Fruit fly (Drosophila melanogaster) whole organism, embryonic: ENCODE results near the gene Uvrag.
A peak's percentile ranks its signal among the peaks of the same experiment; 100 is the strongest.

Experiments used
- Ada2b ChIP-seq: fragments of 200-800 bp; sonication (Bioruptor generic); IDR thresholded peaks from 2 replicates; pipeline ENCODE4 v1.3.6; 2022; ENCODE audit warnings: missing biosample characterization, missing genetic modification characterization
- B-H1 ChIP-seq: fragments of 200-800 bp; sonication (Bioruptor generic); IDR thresholded peaks from 3 replicates; pipeline ENCODE4 v1.3.6; 2022; ENCODE audit warnings: missing biosample characterization, missing genetic modification characterization
- CG11093 ChIP-seq: fragments of 200-800 bp; sonication (Bioruptor generic); IDR thresholded peaks from 3 replicates; pipeline ENCODE4 v1.3.6; 2022; ENCODE audit warnings: missing biosample characterization, missing genetic modification characterization
- CG11504 ChIP-seq: fragments of 200-800 bp; sonication (Bioruptor generic); optimal IDR thresholded peaks from 3 replicates; lab custom pipeline; 2019; ENCODE audit warnings: missing biosample characterization, mild to moderate bottlenecking, missing genetic modification characterization, moderate library complexity
- CG12219 ChIP-seq: fragments of 200-800 bp; sonication (Bioruptor generic); optimal IDR thresholded peaks from 3 replicates; lab custom pipeline; 2018; ENCODE audit warnings: missing biosample characterization, mild to moderate bottlenecking, missing genetic modification characterization
- CG13624 ChIP-seq: fragments of 200-800 bp; sonication (Bioruptor generic); optimal IDR thresholded peaks from 2 replicates; lab custom pipeline; 2016; ENCODE audit warnings: missing biosample characterization, missing genetic modification characterization
- CG14014 ChIP-seq: fragments of 200-800 bp; sonication (Bioruptor generic); IDR thresholded peaks from 2 replicates; pipeline ENCODE4 v1.3.6; 2022; ENCODE audit warnings: missing biosample characterization, missing genetic modification characterization
- CG14050 ChIP-seq: fragments of 200-800 bp; sonication (Bioruptor generic); IDR thresholded peaks from 3 replicates; pipeline ENCODE4 v1.3.6; 2022; ENCODE audit warnings: missing biosample characterization, missing genetic modification characterization
- CG2120 ChIP-seq: fragments of 200-800 bp; sonication (Bioruptor generic); optimal IDR thresholded peaks from 3 replicates; lab custom pipeline; 2016; ENCODE audit warnings: missing biosample characterization, missing genetic modification characterization
- CG32532 ChIP-seq: fragments of 200-800 bp; sonication (Bioruptor generic); IDR thresholded peaks from 2 replicates; pipeline ENCODE4 v1.3.6; 2022; ENCODE audit warnings: missing biosample characterization, missing genetic modification characterization
- CG4404 ChIP-seq: fragments of 200-800 bp; sonication (Bioruptor generic); IDR thresholded peaks from 2 replicates; pipeline ENCODE4 v1.3.6; 2022; ENCODE audit warnings: missing biosample characterization, missing genetic modification characterization
- CG7372 ChIP-seq: fragments of 200-800 bp; sonication (Bioruptor generic); IDR thresholded peaks from 2 replicates; pipeline ENCODE4 v1.3.6; 2022; ENCODE audit warnings: missing biosample characterization, missing genetic modification characterization
- CG7839 ChIP-seq: fragments of 200-800 bp; sonication (Bioruptor generic); optimal IDR thresholded peaks from 3 replicates; lab custom pipeline; 2018; ENCODE audit warnings: missing biosample characterization, mild to moderate bottlenecking, missing genetic modification characterization, moderate library complexity
- CG8924 ChIP-seq: fragments of 200-800 bp; optimal IDR thresholded peaks from 3 replicates; lab custom pipeline; 2019; ENCODE audit warnings: missing biosample characterization, mild to moderate bottlenecking, missing genetic modification characterization, moderate library complexity
- CG9817 ChIP-seq: fragments of 200-800 bp; sonication (Bioruptor generic); optimal IDR thresholded peaks from 2 replicates; lab custom pipeline; 2018; ENCODE audit warnings: missing biosample characterization, mild to moderate bottlenecking, missing genetic modification characterization, moderate library complexity
- CTCF ChIP-seq: fragments of 200-800 bp; sonication (Bioruptor generic); optimal IDR thresholded peaks from 2 replicates; lab custom pipeline; 2017; ENCODE audit warnings: missing biosample characterization, mild to moderate bottlenecking, missing genetic modification characterization, moderate library complexity
- Dad ChIP-seq: fragments of 200-800 bp; sonication (Bioruptor generic); optimal IDR thresholded peaks from 3 replicates; lab custom pipeline; 2016; ENCODE audit warnings: missing biosample characterization, missing genetic modification characterization
- Drgx ChIP-seq: fragments of 200-800 bp; sonication (Bioruptor generic); IDR thresholded peaks from 2 replicates; pipeline ENCODE4 v1.3.6; 2022; ENCODE audit warnings: missing biosample characterization, missing genetic modification characterization
- H2.0 ChIP-seq: fragments of 200-800 bp; sonication (Bioruptor generic); IDR thresholded peaks from 2 replicates; pipeline ENCODE4 v1.3.6; 2022; ENCODE audit warnings: missing biosample characterization, missing genetic modification characterization
- Hmr ChIP-seq: fragments of 200-800 bp; sonication (Bioruptor generic); optimal IDR thresholded peaks from 3 replicates; lab custom pipeline; 2017; ENCODE audit warnings: mild to moderate bottlenecking, missing biosample characterization, missing genetic modification reagents, missing genetic modification characterization
- Hr51 ChIP-seq, 2 experiments: fragments of 200-800 bp; sonication (Bioruptor generic); optimal IDR thresholded peaks; 2 replicates in 1 of 2; 3 replicates in 1 of 2; lab custom pipeline; 2016 to 2018; ENCODE audit warnings: missing biosample characterization in 2 of 2, missing genetic modification characterization in 2 of 2, mild to moderate bottlenecking in 1 of 2, moderate library complexity in 1 of 2
- Med ChIP-seq: fragments of 200-800 bp; sonication (Bioruptor generic); peaks from one replicate; lab custom pipeline; 2016; ENCODE audit warnings: missing biosample characterization, missing genetic modification characterization, mild to moderate bottlenecking, inconsistent platforms, moderate library complexity
- Meics ChIP-seq: fragments of 200-800 bp; sonication (Bioruptor generic); optimal IDR thresholded peaks from 2 replicates; lab custom pipeline; 2017; ENCODE audit warnings: missing biosample characterization, mild to moderate bottlenecking, missing genetic modification characterization
- Sox100B ChIP-seq: fragments of 200-800 bp; sonication (Bioruptor generic); optimal IDR thresholded peaks from 3 replicates; lab custom pipeline; 2018; ENCODE audit warnings: missing biosample characterization, mild to moderate bottlenecking, missing genetic modification characterization
- Sox102F ChIP-seq: fragments of 200-800 bp; sonication (Bioruptor generic); optimal IDR thresholded peaks from 2 replicates; lab custom pipeline; 2018; ENCODE audit warnings: missing biosample characterization, mild to moderate bottlenecking, missing genetic modification characterization, moderate library complexity
- Sry-δ ChIP-seq: fragments of 200-800 bp; sonication (Bioruptor generic); optimal IDR thresholded peaks from 2 replicates; lab custom pipeline; 2016; ENCODE audit warnings: missing biosample characterization, missing genetic modification characterization
- Taf1 ChIP-seq: fragments of 200-800 bp; sonication (Bioruptor generic); IDR thresholded peaks from 2 replicates; pipeline ENCODE4 v1.3.6; 2022; ENCODE audit warnings: missing biosample characterization, missing genetic modification characterization
- Xrp1 ChIP-seq: fragments of 200-800 bp; sonication (Bioruptor generic); IDR thresholded peaks from 2 replicates; pipeline ENCODE4 v1.3.6; 2022; ENCODE audit warnings: missing biosample characterization, missing genetic modification characterization
- bsh ChIP-seq, 2 experiments: fragments of 200-800 bp; sonication (Bioruptor generic); optimal IDR thresholded peaks; 2 replicates each; lab custom pipeline; 2017 to 2018; ENCODE audit warnings: mild to moderate bottlenecking in 2 of 2, missing biosample characterization in 2 of 2, missing genetic modification characterization in 2 of 2, moderate library complexity in 1 of 2
- chn ChIP-seq: fragments of 200-800 bp; sonication (Bioruptor generic); optimal IDR thresholded peaks from 2 replicates; lab custom pipeline; 2016; ENCODE audit warnings: missing biosample characterization, missing genetic modification characterization
- dpn ChIP-seq, 2 experiments: fragments of 200-800 bp; sonication (Bioruptor generic); optimal IDR thresholded peaks; 3 replicates each; lab custom pipeline; 2016; ENCODE audit warnings: missing biosample characterization in 2 of 2, missing genetic modification characterization in 2 of 2
- eve ChIP-seq, 2 experiments: fragments of >200 bp; optimal IDR thresholded peaks; 2 replicates each; lab custom pipeline; 2017; ENCODE audit warnings: missing biosample characterization in 2 of 2, missing genetic modification characterization in 2 of 2
- hb ChIP-seq: fragments of 200-800 bp; sonication (Bioruptor generic); IDR thresholded peaks from 3 replicates; pipeline ENCODE4 v1.3.6; 2022; ENCODE audit warnings: missing biosample characterization, missing genetic modification characterization; ENCODE audit not compliant: partially characterized antibody
- lola ChIP-seq, 3 experiments: fragments of >200 bp in 2 of 3; fragments of 200-800 bp in 1 of 3; sonication (Bioruptor generic) in 1 of 3; optimal IDR thresholded peaks; 2 replicates each; lab custom pipeline; 2017 to 2019; ENCODE audit warnings: missing biosample characterization in 3 of 3, missing genetic modification characterization in 3 of 3, mild to moderate bottlenecking in 1 of 3, moderate library complexity in 1 of 3
- nerfin-1 ChIP-seq: fragments of 200-800 bp; sonication (Bioruptor generic); optimal IDR thresholded peaks from 3 replicates; lab custom pipeline; 2019; ENCODE audit warnings: missing biosample characterization, mild to moderate bottlenecking, missing genetic modification characterization, moderate library complexity
- nmo ChIP-seq: fragments of 200-800 bp; sonication (Bioruptor generic); optimal IDR thresholded peaks from 2 replicates; lab custom pipeline; 2018; ENCODE audit warnings: missing biosample characterization, mild to moderate bottlenecking, missing genetic modification characterization, moderate library complexity
- p53 ChIP-seq: fragments of 200-800 bp; sonication (Bioruptor generic); optimal IDR thresholded peaks from 2 replicates; lab custom pipeline; 2016; ENCODE audit warnings: missing biosample characterization, missing genetic modification characterization
- sens ChIP-seq: fragments of 200-800 bp; sonication (Bioruptor generic); peaks from one replicate; lab custom pipeline; 2016; ENCODE audit warnings: missing biosample characterization, missing genetic modification characterization
- seq ChIP-seq: fragments of 200-800 bp; sonication (Bioruptor generic); IDR thresholded peaks from 2 replicates; pipeline ENCODE4 v1.3.6; 2022; ENCODE audit warnings: missing biosample characterization, missing genetic modification characterization
- ssp ChIP-seq: fragments of 200-800 bp; sonication (Bioruptor generic); IDR thresholded peaks from 2 replicates; pipeline ENCODE4 v1.3.6; 2022; ENCODE audit warnings: missing biosample characterization, missing genetic modification characterization
- unc-4 ChIP-seq: fragments of 200-800 bp; sonication (Bioruptor generic); IDR thresholded peaks from 2 replicates; pipeline ENCODE4 v1.3.6; 2022; ENCODE audit warnings: missing biosample characterization, missing genetic modification characterization; ENCODE audit not compliant: partially characterized antibody
- vnd ChIP-seq: fragments of 200-800 bp; sonication (Bioruptor generic); IDR thresholded peaks from 3 replicates; pipeline ENCODE4 v1.3.6; 2022; ENCODE audit warnings: missing biosample characterization, missing genetic modification characterization; ENCODE audit not compliant: partially characterized antibody
- zfh2 ChIP-seq: fragments of 200-800 bp; sonication (Bioruptor generic); optimal IDR thresholded peaks from 2 replicates; lab custom pipeline; 2016; ENCODE audit warnings: missing biosample characterization, missing genetic modification characterization

Uvrag gene

DNA sequence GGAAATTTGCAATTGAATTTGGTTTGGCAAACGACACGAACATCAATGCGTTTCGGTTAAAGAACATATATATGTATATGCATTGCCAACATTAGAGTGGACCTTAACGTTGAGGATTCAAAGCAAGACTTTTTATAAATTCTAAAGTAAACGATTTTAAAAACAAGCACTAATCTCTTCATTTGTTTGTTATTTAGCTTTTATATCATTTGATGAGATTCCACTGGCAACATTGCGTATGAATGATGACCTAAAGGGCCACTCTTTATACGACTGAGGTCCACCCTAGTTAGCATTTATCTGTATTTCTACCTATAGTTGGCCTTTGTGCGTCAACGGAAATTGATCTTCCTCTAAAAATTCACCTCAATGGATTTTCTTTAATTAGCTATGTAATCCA lies 27.9 kb upstream of the Uvrag start (continued):
- TF ChIP-seq CG12219 (peak; percentile 47), CTCF (GFP tag; lab: Kevin White, UChicago) (no peak), Med (GFP tag; lab: Kevin White, UChicago) (peak; percentile 59), CG7372 (no peak), sens (GFP tag; lab: Kevin White, UChicago) (peak; percentile 69), Taf1 (GFP tag; lab: Robert Waterston, UW) (no peak), CG8924 (tag; lab: Kevin White, UChicago) (no peak), B-H1 (GFP tag; lab: Robert Waterston, UW) (0 out of 3 replicates have a peak, but pooled peaks have one; percentile 18), Drgx (GFP tag; lab: Robert Waterston, UW) (peak; percentile 53; the same call in 1 of the 2 replicates), dpn (GFP tag; optimal IDR thresholded peaks at IDR 0.05; lab: Kevin White, UChicago) (peak in 1 of 2 experiments; percentile 12), CG4404 (GFP tag; lab: Robert Waterston, UW) (no peak), Hmr (GFP tag; lab: Kevin White, UChicago) (peak; percentile 8), hb (no peak), CG11504 (tag; lab: Kevin White, UChicago) (peak; percentile 48), CG2120 (GFP tag; lab: Kevin White, UChicago) (peak; percentile 2), Sry-δ (GFP tag; lab: Kevin White, UChicago) (no peak), chn (GFP tag; lab: Kevin White, UChicago) (no peak), CG14014 (GFP tag; lab: Robert Waterston, UW) (0 out of 2 replicates have a peak, but pooled peaks have one; percentile 23), CG9817 (tag; lab: Kevin White, UChicago) (peak; percentile 14), CG11093 (GFP tag; lab: Robert Waterston, UW) (no peak), bsh (GFP tag; optimal IDR thresholded peaks at IDR 0.05; lab: Kevin White, UChicago) (peak in 1 of 2 experiments; percentile 52), Xrp1 (peak; percentile 40; the same call in 1 of the 2 replicates), CG14050 (0 out of 3 replicates have a peak, but pooled peaks have one; percentile 19), p53 (GFP tag; lab: Kevin White, UChicago) (no peak), vnd (GFP tag; lab: Robert Waterston, UW) (no peak), Meics (GFP tag; lab: Kevin White, UChicago) (no peak), nmo (GFP tag; lab: Kevin White, UChicago) (peak; percentile 12), Sox100B (GFP tag; lab: Kevin White, UChicago) (peak; percentile 8), eve (GFP tag; optimal IDR thresholded peaks at IDR 0.05; lab: Kevin White, UChicago) (peak in 1 of 2 experiments; percentile 40), CG7839 (tag; lab: Kevin White, UChicago) (peak; percentile 48), Sox102F (GFP tag; lab: Kevin White, UChicago) (peak; percentile 54), zfh2 (GFP tag; lab: Kevin White, UChicago) (peak; percentile 9), lola (GFP tag; optimal IDR thresholded peaks at IDR 0.05; lab: Kevin White, UChicago) (no peak), seq (0 out of 2 replicates have a peak, but pooled peaks have one; percentile 19), ssp (GFP tag; lab: Robert Waterston, UW) (no peak), CG13624 (GFP tag; lab: Kevin White, UChicago) (no peak), unc-4 (GFP tag; lab: Robert Waterston, UW) (no peak), nerfin-1 (tag; lab: Kevin White, UChicago) (no peak), CG32532 (peak; percentile 40; the same call in 1 of the 2 replicates), H2.0 (GFP tag; lab: Robert Waterston, UW) (0 out of 2 replicates have a peak, but pooled peaks have one; percentile 22), Ada2b (peak; percentile 23; the same call in 1 of the 2 replicates), Hr51 (GFP tag; optimal IDR thresholded peaks at IDR 0.05; lab: Kevin White, UChicago) (no peak), Dad (GFP tag; lab: Kevin White, UChicago) (peak; percentile 6)
